Fruit fly (Drosophila melanogaster) whole organism, wandering third instar larva: ENCODE results near the gene CG4133.

Source experiments
- Abd-B ChIP-seq: fragments of >200 bp; optimal IDR thresholded peaks from 2 replicates; lab custom pipeline; 2017; ENCODE audit warnings: missing biosample characterization, missing genetic modification characterization
- CG32264 ChIP-seq: fragments of 200-800 bp; sonication (Bioruptor generic); optimal IDR thresholded peaks from 2 replicates; lab custom pipeline; 2016; ENCODE audit warnings: missing biosample characterization, missing genetic modification characterization
- CG9705 ChIP-seq: fragments of 200-800 bp; sonication (Bioruptor generic); optimal IDR thresholded peaks from 2 replicates; lab custom pipeline; 2018; ENCODE audit warnings: missing biosample characterization, mild to moderate bottlenecking, missing genetic modification characterization
- CrebA ChIP-seq: fragments of 200-800 bp; sonication (Bioruptor generic); optimal IDR thresholded peaks from 2 replicates; lab custom pipeline; 2016; ENCODE audit warnings: missing biosample characterization, mild to moderate bottlenecking, missing genetic modification characterization, borderline replicate concordance
- Dfd ChIP-seq: fragments of >200 bp; optimal IDR thresholded peaks from 2 replicates; lab custom pipeline; 2017; ENCODE audit warnings: missing biosample characterization, missing genetic modification characterization
- Dif ChIP-seq: fragments of 200-275, 200-300 bp; sonication (Bioruptor generic); optimal IDR thresholded peaks from 2 replicates; lab custom pipeline; 2018; ENCODE audit warnings: missing biosample characterization, missing genetic modification characterization; ENCODE audit not compliant: partially characterized antibody
- GATAd ChIP-seq: sonication (Bioruptor generic); optimal IDR thresholded peaks from 2 replicates; lab custom pipeline; 2016; ENCODE audit warnings: missing biosample characterization, missing genetic modification characterization
- HLH106 ChIP-seq: fragments of 200-800 bp; optimal IDR thresholded peaks from 3 replicates; lab custom pipeline; 2019; ENCODE audit warnings: missing biosample characterization, mild to moderate bottlenecking, missing genetic modification characterization, moderate library complexity
- Hnf4 ChIP-seq: fragments of 200-800 bp; sonication (Bioruptor generic); optimal IDR thresholded peaks from 2 replicates; lab custom pipeline; 2016; ENCODE audit warnings: missing biosample characterization, mild to moderate bottlenecking, missing genetic modification characterization
- Hr78 ChIP-seq: fragments of >200 bp; optimal IDR thresholded peaks from 2 replicates; lab custom pipeline; 2017; ENCODE audit warnings: missing biosample characterization, missing genetic modification characterization
- Hr83 ChIP-seq: fragments of 200-300 bp; sonication (Bioruptor generic); optimal IDR thresholded peaks from 2 replicates; lab custom pipeline; 2016; ENCODE audit warnings: missing biosample characterization, mild to moderate bottlenecking, missing genetic modification characterization, moderate library complexity; ENCODE audit not compliant: poor library complexity, severe bottlenecking
- Jra ChIP-seq: sonication (Bioruptor generic); optimal IDR thresholded peaks from 2 replicates; lab custom pipeline; 2016; ENCODE audit warnings: missing biosample characterization, missing genetic modification characterization
- Mio ChIP-seq: sonication (Bioruptor generic); optimal IDR thresholded peaks from 2 replicates; lab custom pipeline; 2016; ENCODE audit warnings: missing biosample characterization, missing genetic modification characterization
- Myc ChIP-seq: fragments of >200 bp; optimal IDR thresholded peaks from 2 replicates; lab custom pipeline; 2017
- N ChIP-seq: fragments of >200 bp; optimal IDR thresholded peaks from 2 replicates; lab custom pipeline; 2018; ENCODE audit warnings: missing biosample characterization, missing external identifiers, missing genetic modification characterization
- OdsH ChIP-seq: fragments of 200-800 bp; sonication (Bioruptor generic); optimal IDR thresholded peaks from 2 replicates; lab custom pipeline; 2016; ENCODE audit warnings: missing biosample characterization, mild to moderate bottlenecking, missing genetic modification characterization
- Rel ChIP-seq, 2 experiments: fragments of 200-800 bp; sonication (Bioruptor generic) in 1 of 2; optimal IDR thresholded peaks; 2 replicates in 1 of 2; 3 replicates in 1 of 2; lab custom pipeline; 2016 to 2019; ENCODE audit warnings: mild to moderate bottlenecking in 2 of 2, missing biosample characterization in 2 of 2, missing genetic modification characterization in 2 of 2, moderate library complexity in 1 of 2
- Sp1 ChIP-seq: fragments of 200-800 bp; sonication (Bioruptor generic); optimal IDR thresholded peaks from 3 replicates; lab custom pipeline; 2019; ENCODE audit warnings: missing biosample characterization, mild to moderate bottlenecking, missing genetic modification characterization, moderate library complexity
- Vsx2 ChIP-seq: fragments of 200-300, 225-300 bp; sonication (Bioruptor generic); optimal IDR thresholded peaks from 2 replicates; lab custom pipeline; 2018; ENCODE audit warnings: missing biosample characterization, missing genetic modification characterization; ENCODE audit not compliant: partially characterized antibody
- br ChIP-seq: fragments of 200-800 bp; sonication (Bioruptor generic); optimal IDR thresholded peaks from 2 replicates; lab custom pipeline; 2016; ENCODE audit warnings: missing biosample characterization, missing genetic modification characterization
- brk ChIP-seq: fragments of 200-800 bp; sonication (Bioruptor generic); optimal IDR thresholded peaks from 2 replicates; lab custom pipeline; 2016; ENCODE audit warnings: missing biosample characterization, mild to moderate bottlenecking, missing genetic modification characterization
- dl ChIP-seq, 2 experiments: fragments of 175-275, 200-275 bp in 1 of 2; fragments of 200-275 bp in 1 of 2; sonication (Bioruptor generic); optimal IDR thresholded peaks; lab custom pipeline; 2018; ENCODE audit warnings: mild to moderate bottlenecking in 2 of 2, missing biosample characterization in 2 of 2, missing genetic modification characterization in 2 of 2, moderate library complexity in 2 of 2; ENCODE audit not compliant: partially characterized antibody in 2 of 2, insufficient read depth in 1 of 2
- dmrt93B ChIP-seq: fragments of 200-800 bp; sonication (Bioruptor generic); optimal IDR thresholded peaks from 2 replicates; lab custom pipeline; 2018; ENCODE audit warnings: missing biosample characterization, mild to moderate bottlenecking, missing genetic modification characterization
- dsf ChIP-seq: sonication (Bioruptor generic); optimal IDR thresholded peaks from 2 replicates; lab custom pipeline; 2016; ENCODE audit warnings: missing biosample characterization, missing genetic modification characterization, borderline replicate concordance
- ey ChIP-seq: fragments of 200-800 bp; sonication (Bioruptor generic); optimal IDR thresholded peaks from 2 replicates; lab custom pipeline; 2016; ENCODE audit warnings: missing biosample characterization, missing genetic modification characterization
- foxo ChIP-seq, 2 experiments: fragments of 200-800 bp; sonication (Bioruptor generic); optimal IDR thresholded peaks; 2 replicates in 1 of 2; 3 replicates in 1 of 2; lab custom pipeline; 2016 to 2017; ENCODE audit warnings: missing biosample characterization in 2 of 2, missing genetic modification characterization in 2 of 2
- fru ChIP-seq: fragments of 200-800 bp; sonication (Bioruptor generic); optimal IDR thresholded peaks from 3 replicates; lab custom pipeline; 2016; ENCODE audit warnings: missing biosample characterization, mild to moderate bottlenecking, missing genetic modification characterization
- h ChIP-seq: fragments of 200-800 bp; sonication (Bioruptor generic); optimal IDR thresholded peaks from 3 replicates; lab custom pipeline; 2016; ENCODE audit warnings: missing biosample characterization, mild to moderate bottlenecking, missing genetic modification characterization
- jim ChIP-seq: fragments of 175-275, 200-325 bp; sonication (Bioruptor generic); optimal IDR thresholded peaks from 2 replicates; lab custom pipeline; 2016; ENCODE audit warnings: missing biosample characterization, mild to moderate bottlenecking, missing genetic modification characterization
- lola ChIP-seq: fragments of >200 bp; optimal IDR thresholded peaks from 2 replicates; lab custom pipeline; 2017; ENCODE audit warnings: missing biosample characterization, missing genetic modification characterization
- pan ChIP-seq: fragments of >200 bp; optimal IDR thresholded peaks from 2 replicates; lab custom pipeline; 2017
- psq ChIP-seq: fragments of 200-800 bp; sonication (Bioruptor generic); optimal IDR thresholded peaks from 3 replicates; lab custom pipeline; 2017; ENCODE audit warnings: missing biosample characterization, mild to moderate bottlenecking, missing genetic modification characterization, moderate library complexity
- rgr ChIP-seq: fragments of 200-800 bp; sonication (Bioruptor generic); optimal IDR thresholded peaks from 3 replicates; lab custom pipeline; 2016; ENCODE audit warnings: missing biosample characterization, mild to moderate bottlenecking, missing genetic modification characterization
- sage ChIP-seq: fragments of 200-800 bp; sonication (Bioruptor generic); optimal IDR thresholded peaks from 2 replicates; lab custom pipeline; 2016; ENCODE audit warnings: missing biosample characterization, mild to moderate bottlenecking, missing genetic modification characterization
- sv ChIP-seq: fragments of 200-800 bp; sonication (Bioruptor generic); optimal IDR thresholded peaks from 3 replicates; lab custom pipeline; 2016; ENCODE audit warnings: missing biosample characterization, missing genetic modification characterization
- tai ChIP-seq: sonication (Bioruptor generic); optimal IDR thresholded peaks from 2 replicates; lab custom pipeline; 2016; ENCODE audit warnings: missing biosample characterization, missing genetic modification characterization
- usp ChIP-seq: fragments of >200 bp; optimal IDR thresholded peaks from 2 replicates; lab custom pipeline; 2017; ENCODE audit warnings: missing biosample characterization, missing genetic modification characterization
- woc ChIP-seq: sonication (Bioruptor generic); optimal IDR thresholded peaks from 2 replicates; lab custom pipeline; 2016; ENCODE audit warnings: missing biosample characterization, mild to moderate bottlenecking, missing genetic modification characterization

Gene CG4133

dm6 chr2L:455738-456137, 407 bp downstream of the CG4133 start:
- TF ChIP-seq ey (GFP tag; lab: Kevin White, UChicago), result no peak
- TF ChIP-seq Rel (GFP tag; optimal IDR thresholded peaks at IDR 0.05; lab: Kevin White, UChicago), result no peak
- TF ChIP-seq Rel (tag; optimal IDR thresholded peaks at IDR 0.05; lab: Kevin White, UChicago), result no peak
- no peak for TF ChIP-seq h (GFP tag; lab: Kevin White, UChicago)
- no peak for TF ChIP-seq usp (GFP tag; lab: Kevin White, UChicago)
- TF ChIP-seq br (GFP tag; lab: Kevin White, UChicago), result no peak
- no peak for TF ChIP-seq Abd-B (GFP tag; lab: Kevin White, UChicago)
- TF ChIP-seq Myc (lab: Kevin White, UChicago), result no peak
- no peak for TF ChIP-seq dmrt93B
- no peak for TF ChIP-seq pan (lab: Kevin White, UChicago)

DNA sequence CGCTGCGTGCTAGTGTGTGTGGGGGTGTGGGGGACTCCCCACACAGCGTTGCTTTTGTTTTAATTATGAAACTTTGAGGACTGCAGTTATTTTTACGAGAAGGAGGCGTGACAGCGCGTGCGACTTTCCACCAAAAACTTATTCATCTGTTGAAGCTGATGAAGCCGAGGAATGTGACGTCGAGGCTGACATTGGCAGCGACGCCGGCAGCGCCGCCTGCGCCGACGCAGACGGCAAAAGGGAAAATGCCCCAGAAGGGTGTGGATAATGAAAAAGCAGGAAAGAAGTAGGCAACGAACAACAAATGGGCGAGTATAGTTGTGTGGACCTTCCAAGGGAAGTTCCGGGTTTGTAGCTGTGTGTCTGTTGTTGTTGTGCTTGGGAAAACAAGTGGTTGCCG, 12.4 kb downstream of the CG4133 start:
- no peak for TF ChIP-seq Rel (GFP tag; optimal IDR thresholded peaks at IDR 0.05; lab: Kevin White, UChicago)
- peak; percentile 0 for TF ChIP-seq Rel (tag; optimal IDR thresholded peaks at IDR 0.05; lab: Kevin White, UChicago)
- TF ChIP-seq lola, result no peak
- no peak for TF ChIP-seq N (GFP tag; lab: Kevin White, UChicago)
- TF ChIP-seq Vsx2 (GFP tag; lab: Kevin White, UChicago), result no peak
- no peak for TF ChIP-seq sage (GFP tag; lab: Kevin White, UChicago)

dm6 chr2L:468745-469358, 13.5 kb downstream of the CG4133 start:
- no peak for TF ChIP-seq Hr78
- peak; percentile 16 for TF ChIP-seq sv (GFP tag; lab: Kevin White, UChicago)
- peak; percentile 46 to 65 for TF ChIP-seq foxo (GFP tag; optimal IDR thresholded peaks at IDR 0.05; lab: Kevin White, UChicago)
- TF ChIP-seq woc (GFP tag; lab: Kevin White, UChicago), result peak; percentile 1
- no peak for TF ChIP-seq Dfd (GFP tag; lab: Kevin White, UChicago)
- no peak for TF ChIP-seq N (GFP tag; lab: Kevin White, UChicago)
- TF ChIP-seq brk (GFP tag; lab: Kevin White, UChicago), result no peak
- TF ChIP-seq dl (GFP tag; optimal IDR thresholded peaks at IDR 0.05; lab: Kevin White, UChicago; ENCODE audit: insufficient read depth in 1 of 2, partially characterized antibody in 2 of 2), result no peak
- TF ChIP-seq sage (GFP tag; lab: Kevin White, UChicago), result no peak
- no peak for TF ChIP-seq lola
- TF ChIP-seq fru (GFP tag; lab: Kevin White, UChicago), result peak; percentile 51
- no peak for TF ChIP-seq pan (lab: Kevin White, UChicago)
- TF ChIP-seq CG9705 (GFP tag; lab: Kevin White, UChicago), result no peak
- TF ChIP-seq CG32264, result peak; percentile 36
- TF ChIP-seq Sp1 (GFP tag; lab: Kevin White, UChicago), result peak; percentile 60
- no peak for TF ChIP-seq Mio (GFP tag; lab: Kevin White, UChicago)
- TF ChIP-seq usp (GFP tag; lab: Kevin White, UChicago), result no peak
- TF ChIP-seq psq (GFP tag; lab: Kevin White, UChicago), result peak; percentile 70
- TF ChIP-seq Abd-B (GFP tag; lab: Kevin White, UChicago), result no peak
- no peak for TF ChIP-seq Vsx2 (GFP tag; lab: Kevin White, UChicago)
- TF ChIP-seq rgr (GFP tag; lab: Kevin White, UChicago), result peak; percentile 60
- peak; percentile 51 for TF ChIP-seq Hnf4 (GFP tag; lab: Kevin White, UChicago)
- no peak for TF ChIP-seq tai (GFP tag; lab: Kevin White, UChicago)
- TF ChIP-seq h (GFP tag; lab: Kevin White, UChicago), result peak; percentile 65
- peak; percentile 67 for TF ChIP-seq ey (GFP tag; lab: Kevin White, UChicago)
- TF ChIP-seq GATAd (GFP tag; lab: Kevin White, UChicago), result no peak
- TF ChIP-seq HLH106 (tag; lab: Kevin White, UChicago), result peak; percentile 39
- no peak for TF ChIP-seq dsf (GFP tag; lab: Kevin White, UChicago)
- peak; percentile 66 for TF ChIP-seq Rel (GFP tag; optimal IDR thresholded peaks at IDR 0.05; lab: Kevin White, UChicago)
- TF ChIP-seq Rel (tag; optimal IDR thresholded peaks at IDR 0.05; lab: Kevin White, UChicago), result peak; percentile 44
- no peak for TF ChIP-seq jim
- TF ChIP-seq Myc (lab: Kevin White, UChicago), result no peak
- TF ChIP-seq OdsH (GFP tag; lab: Kevin White, UChicago), result peak; percentile 42
- no peak for TF ChIP-seq Hr83
- TF ChIP-seq Jra, result no peak
- peak; percentile 93 for TF ChIP-seq br (GFP tag; lab: Kevin White, UChicago)
- TF ChIP-seq CrebA (GFP tag; lab: Kevin White, UChicago), result no peak
- no peak for TF ChIP-seq Dif (GFP tag; lab: Kevin White, UChicago)
- peak; percentile 17 for TF ChIP-seq dmrt93B
